In the genomic region with DNA sequence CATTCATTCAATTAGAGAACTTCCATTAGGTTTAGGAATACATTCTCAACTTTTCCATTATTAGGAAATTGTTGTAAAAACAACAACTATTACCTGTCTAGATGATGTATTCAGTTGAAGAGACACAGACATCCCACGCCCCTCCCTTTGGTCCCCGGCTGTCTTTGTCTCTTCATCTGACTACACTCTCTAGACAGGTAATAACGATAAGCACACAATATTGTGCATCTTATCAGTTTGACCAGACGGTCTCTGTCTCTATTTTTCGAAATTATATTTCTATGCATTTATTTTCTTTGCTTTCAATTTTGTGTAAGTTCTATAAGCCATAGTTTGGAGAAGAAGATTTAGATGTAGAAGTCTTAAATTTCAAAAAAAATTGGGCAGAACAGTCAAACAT, we compare ENCODE assay signal across 6 worm cellular contexts.
TF ChIP-seq lines count a peak whose summit lies in the region.

A gene (plus strand): TSS at position 233 of the 400 bp plus-strand sequence.

TF ChIP-seq in whole organism, L1 larva, 84 proteins besides CTCF, POLR2A, EP300 and RAD21:
- TF ChIP-seq tbx-2 (tag; optimal IDR thresholded peaks at IDR 0.05; lab: Kevin White, UChicago) (no peak), elt-2 (tag; optimal IDR thresholded peaks at IDR 0.05; lab: Kevin White, UChicago) (peak; percentile 81), rnt-1 (tag; optimal IDR thresholded peaks at IDR 0.05; lab: Kevin White, UChicago) (no peak), pqm-1 (tag; optimal IDR thresholded peaks at IDR 0.05; lab: Kevin White, UChicago) (peak; percentile 4), sox-4 (tag; optimal IDR thresholded peaks at IDR 0.05; lab: Kevin White, UChicago) (no peak), ceh-88 (GFP tag; IDR thresholded peaks at IDR 0.05; lab: Robert Waterston, UW) (no peak), lin-35 (GFP tag; optimal IDR thresholded peaks at IDR 0.05; lab: Kevin White, UChicago) (peak in 1 of 2 experiments; percentile 6), pax-3 (tag; optimal IDR thresholded peaks at IDR 0.05; lab: Kevin White, UChicago) (no peak), jun-1 (tag; optimal IDR thresholded peaks at IDR 0.05; lab: Kevin White, UChicago) (no peak)

TF ChIP-seq in whole organism, L2 larva, 48 proteins besides CTCF, POLR2A, EP300 and RAD21:
- TF ChIP-seq sma-3 (GFP tag; optimal IDR thresholded peaks at IDR 0.05; lab: Kevin White, UChicago) (peak; percentile 62), fos-1 (tag; optimal IDR thresholded peaks at IDR 0.05; lab: Kevin White, UChicago) (peak; percentile 46), crh-2 (tag; optimal IDR thresholded peaks at IDR 0.05; lab: Kevin White, UChicago) (no peak), gmeb-1 (tag; optimal IDR thresholded peaks at IDR 0.05; lab: Kevin White, UChicago) (peak; percentile 19), ZK546.5 (tag; optimal IDR thresholded peaks at IDR 0.05; lab: Kevin White, UChicago) (no peak)

TF ChIP-seq in whole organism, L3 larva, 47 proteins besides CTCF, POLR2A, EP300 and RAD21:
- TF ChIP-seq fkh-10 (GFP tag; optimal IDR thresholded peaks at IDR 0.05; lab: Kevin White, UChicago) (no peak), eor-1 (tag; optimal IDR thresholded peaks at IDR 0.05; lab: Kevin White, UChicago) (no peak), zag-1 (tag; optimal IDR thresholded peaks at IDR 0.05; lab: Kevin White, UChicago) (no peak), nhr-23 (tag; optimal IDR thresholded peaks at IDR 0.05; lab: Kevin White, UChicago) (no peak), elt-2 (tag; optimal IDR thresholded peaks at IDR 0.05; lab: Kevin White, UChicago) (peak; percentile 90), pha-4 (tag; optimal IDR thresholded peaks at IDR 0.05; lab: Kevin White, UChicago) (peak; percentile 17), nhr-77 (tag; optimal IDR thresholded peaks at IDR 0.05; lab: Kevin White, UChicago) (no peak), pqm-1 (tag; optimal IDR thresholded peaks at IDR 0.05; lab: Kevin White, UChicago) (peak; percentile 59), nhr-28 (tag; optimal IDR thresholded peaks at IDR 0.05; lab: Kevin White, UChicago) (no peak)

TF ChIP-seq in whole organism, L4 larva, 104 proteins besides CTCF, POLR2A, EP300 and RAD21 (continues in another document):
- TF ChIP-seq nhr-111 (GFP tag; optimal IDR thresholded peaks at IDR 0.05; lab: Kevin White, UChicago) = no peak
- TF ChIP-seq nhr-77 (tag; optimal IDR thresholded peaks at IDR 0.05; lab: Kevin White, UChicago) = peak; percentile 3
- no peak for TF ChIP-seq egl-27 (tag; optimal IDR thresholded peaks at IDR 0.05; lab: Kevin White, UChicago)
- TF ChIP-seq nhr-28 (tag; optimal IDR thresholded peaks at IDR 0.05; lab: Kevin White, UChicago) = peak; percentile 77
- peak; percentile 79 for TF ChIP-seq pqm-1 (tag; optimal IDR thresholded peaks at IDR 0.05; lab: Kevin White, UChicago)
- no peak for TF ChIP-seq pha-4 (GFP tag; IDR thresholded peaks at IDR 0.05; lab: Robert Waterston, UW)
- TF ChIP-seq pha-4 (tag; optimal IDR thresholded peaks at IDR 0.05; lab: Kevin White, UChicago) = no peak
- TF ChIP-seq madf-9 (GFP tag; conservative IDR thresholded peaks at IDR 0.05; lab: Robert Waterston, UW) = no peak
- no peak for TF ChIP-seq nhr-237 (tag; optimal IDR thresholded peaks at IDR 0.05; lab: Kevin White, UChicago)
- no peak for TF ChIP-seq attf-4 (tag; optimal IDR thresholded peaks at IDR 0.05; lab: Kevin White, UChicago)
- TF ChIP-seq tra-1 (GFP tag; IDR thresholded peaks at IDR 0.05; lab: Robert Waterston, UW) = no peak
- no peak for TF ChIP-seq nhr-41 (GFP tag; IDR thresholded peaks at IDR 0.05; lab: Robert Waterston, UW)
- no peak for TF ChIP-seq lsy-2 (tag; optimal IDR thresholded peaks at IDR 0.05; lab: Kevin White, UChicago)
- TF ChIP-seq zip-11 (GFP tag; IDR thresholded peaks at IDR 0.05; lab: Robert Waterston, UW) = no peak
- no peak for TF ChIP-seq fkh-10 (GFP tag; optimal IDR thresholded peaks at IDR 0.05; lab: Kevin White, UChicago)
- no peak for TF ChIP-seq daf-16 (GFP tag; optimal IDR thresholded peaks at IDR 0.05; lab: Kevin White, UChicago)
- peak; percentile 80 for TF ChIP-seq daf-16 (tag; optimal IDR thresholded peaks at IDR 0.05; lab: Kevin White, UChicago)
- no peak for TF ChIP-seq mdt-29 (GFP tag; IDR thresholded peaks at IDR 0.05; lab: Robert Waterston, UW)
- no peak for TF ChIP-seq ZK337.2 (GFP tag; IDR thresholded peaks at IDR 0.05; lab: Robert Waterston, UW)
- TF ChIP-seq nhr-25 (tag; optimal IDR thresholded peaks at IDR 0.05; lab: Kevin White, UChicago; ENCODE audit: borderline replicate concordance, insufficient read depth) = no peak
- TF ChIP-seq F49E8.2 (tag; optimal IDR thresholded peaks at IDR 0.05; lab: Kevin White, UChicago; ENCODE audit: borderline replicate concordance) = no peak
- TF ChIP-seq ceh-32 (tag; optimal IDR thresholded peaks at IDR 0.05; lab: Kevin White, UChicago; ENCODE audit: poor library complexity) = no peak
- TF ChIP-seq daf-12 (tag; optimal IDR thresholded peaks at IDR 0.05; lab: Kevin White, UChicago) = no peak

TF ChIP-seq in whole organism, late embryonic, 69 proteins besides CTCF, POLR2A, EP300 and RAD21:
- no peak for TF ChIP-seq ceh-30 (tag; optimal IDR thresholded peaks at IDR 0.05; lab: Kevin White, UChicago)
- no peak for TF ChIP-seq hlh-8 (tag; optimal IDR thresholded peaks at IDR 0.05; lab: Kevin White, UChicago)
- TF ChIP-seq ceh-14 (tag; optimal IDR thresholded peaks at IDR 0.05; lab: Kevin White, UChicago) = no peak
- TF ChIP-seq ref-2 (tag; optimal IDR thresholded peaks at IDR 0.05; lab: Kevin White, UChicago) = no peak
- TF ChIP-seq tbx-2 (tag; optimal IDR thresholded peaks at IDR 0.05; lab: Kevin White, UChicago) = no peak
- TF ChIP-seq elt-2 (tag; optimal IDR thresholded peaks at IDR 0.05; lab: Kevin White, UChicago) = peak; percentile 91
- no peak for TF ChIP-seq ceh-45 (GFP tag; IDR thresholded peaks at IDR 0.05; lab: Robert Waterston, UW)
- no peak for TF ChIP-seq hlh-13 (GFP tag; optimal IDR thresholded peaks at IDR 0.05; lab: Kevin White, UChicago)

TF ChIP-seq in whole organism, young adult, 124 proteins besides CTCF, POLR2A, EP300 and RAD21:
- TF ChIP-seq attf-3 (GFP tag; conservative IDR thresholded peaks at IDR 0.05; lab: Robert Waterston, UW) = 0 out of 2 replicates have a peak, but pooled peaks have one; percentile 22
- peak; percentile 78 for TF ChIP-seq nhr-80 (tag; optimal IDR thresholded peaks at IDR 0.05; lab: Kevin White, UChicago)
- TF ChIP-seq ztf-3 (GFP tag; optimal IDR thresholded peaks at IDR 0.05; lab: Kevin White, UChicago) = no peak
